Fruit fly (Drosophila melanogaster) whole organism, pupa: ENCODE data around the gene CG12592.
A peak's percentile ranks its signal among the peaks of the same experiment; 100 is the strongest.

ENCODE experiments used
- CG10348 ChIP-seq: fragments of 200-800 bp; sonication (Bioruptor generic); IDR thresholded peaks from 2 replicates; pipeline ENCODE4 v1.3.6; 2022; ENCODE audit warnings: missing biosample characterization, missing genetic modification characterization
- CG12605 ChIP-seq: fragments of 200-800 bp; sonication (Bioruptor generic); IDR thresholded peaks from 2 replicates; pipeline ENCODE4 v1.3.6; 2022; ENCODE audit warnings: missing biosample characterization, missing genetic modification characterization
- CG13204 ChIP-seq: fragments of 200-800 bp; sonication (Bioruptor generic); optimal IDR thresholded peaks from 2 replicates; lab custom pipeline; 2018; ENCODE audit warnings: missing biosample characterization, mild to moderate bottlenecking, missing genetic modification characterization, moderate library complexity
- CG14655 ChIP-seq: fragments of 200-800 bp; sonication (Bioruptor generic); optimal IDR thresholded peaks from 3 replicates; lab custom pipeline; 2017; ENCODE audit warnings: mild to moderate bottlenecking, missing biosample characterization, missing genetic modification reagents, missing genetic modification characterization
- CG15710 ChIP-seq: fragments of 200-800 bp; sonication (Bioruptor generic); optimal IDR thresholded peaks from 2 replicates; lab custom pipeline; 2018; ENCODE audit warnings: missing biosample characterization, mild to moderate bottlenecking, missing genetic modification characterization, moderate library complexity
- CG17806 ChIP-seq: fragments of 200-800 bp; sonication (Bioruptor generic); optimal IDR thresholded peaks from 2 replicates; lab custom pipeline; 2018; ENCODE audit warnings: missing biosample characterization, mild to moderate bottlenecking, missing genetic modification characterization, moderate library complexity
- CG32121 ChIP-seq: fragments of 200-800 bp; sonication (Bioruptor generic); IDR thresholded peaks from 2 replicates; pipeline ENCODE4 v1.3.6; 2022; ENCODE audit warnings: missing biosample characterization, missing genetic modification characterization
- CG34367 ChIP-seq: fragments of 200-800 bp; sonication (Bioruptor generic); optimal IDR thresholded peaks from 2 replicates; lab custom pipeline; 2018; ENCODE audit warnings: missing biosample characterization, mild to moderate bottlenecking, missing genetic modification characterization
- CG4496 ChIP-seq: fragments of 200-800 bp; sonication (Bioruptor generic); IDR thresholded peaks from 3 replicates; pipeline ENCODE4 v1.3.6; 2022; ENCODE audit warnings: missing biosample characterization, missing genetic modification characterization
- CG8159 ChIP-seq: fragments of 200-800 bp; sonication (Bioruptor generic); optimal IDR thresholded peaks from 3 replicates; lab custom pipeline; 2018; ENCODE audit warnings: missing biosample characterization, mild to moderate bottlenecking, missing genetic modification characterization, moderate library complexity
- CG8301 ChIP-seq: fragments of 200-800 bp; sonication (Bioruptor generic); optimal IDR thresholded peaks from 2 replicates; lab custom pipeline; 2018; ENCODE audit warnings: missing biosample characterization, mild to moderate bottlenecking, missing genetic modification characterization
- CG9948 ChIP-seq: fragments of 200-800 bp; sonication (Bioruptor generic); optimal IDR thresholded peaks from 2 replicates; lab custom pipeline; 2018; ENCODE audit warnings: missing biosample characterization, mild to moderate bottlenecking, missing genetic modification characterization, moderate library complexity
- D1 ChIP-seq: fragments of 200-800 bp; sonication (Bioruptor generic); optimal IDR thresholded peaks from 2 replicates; lab custom pipeline; 2018; ENCODE audit warnings: missing biosample characterization, mild to moderate bottlenecking, missing genetic modification characterization, moderate library complexity
- EcR ChIP-seq: fragments of 200-800 bp; sonication (Bioruptor generic); optimal IDR thresholded peaks from 3 replicates; lab custom pipeline; 2019; ENCODE audit warnings: missing biosample characterization, missing genetic modification characterization, mild to moderate bottlenecking, moderate library complexity, missing genetic modification reagents
- Ets98B ChIP-seq: fragments of 200-800 bp; sonication (Bioruptor generic); IDR thresholded peaks from 2 replicates; pipeline ENCODE4 v1.3.6; 2022; ENCODE audit warnings: missing biosample characterization, missing genetic modification characterization
- Pif1A ChIP-seq: fragments of 200-800 bp; sonication (Bioruptor generic); optimal IDR thresholded peaks from 3 replicates; lab custom pipeline; 2016; ENCODE audit warnings: missing biosample characterization, missing genetic modification characterization
- Pif1B ChIP-seq: fragments of 200-800 bp; sonication (Bioruptor generic); optimal IDR thresholded peaks from 3 replicates; lab custom pipeline; 2016; ENCODE audit warnings: missing biosample characterization, missing genetic modification characterization
- Snoo ChIP-seq: fragments of 200-800 bp; sonication (Bioruptor generic); optimal IDR thresholded peaks from 3 replicates; lab custom pipeline; 2017; ENCODE audit warnings: missing biosample characterization, mild to moderate bottlenecking, missing genetic modification characterization, inconsistent platforms
- fd96Ca ChIP-seq: fragments of 200-800 bp; sonication (Bioruptor generic); IDR thresholded peaks from 3 replicates; pipeline ENCODE4 v1.3.6; 2022; ENCODE audit warnings: missing biosample characterization, missing genetic modification characterization
- gl ChIP-seq: fragments of 200-800 bp; sonication (Bioruptor generic); optimal IDR thresholded peaks from 2 replicates; lab custom pipeline; 2018; ENCODE audit warnings: missing biosample characterization, mild to moderate bottlenecking, missing genetic modification characterization
- rn ChIP-seq: fragments of 200-800 bp; sonication (Bioruptor generic); IDR thresholded peaks from 2 replicates; pipeline ENCODE4 v1.3.6; 2022; ENCODE audit warnings: missing biosample characterization, missing genetic modification characterization

The CG12592 gene

dm6 chr3R:10353932-10354703, 16.0 kb downstream of the CG12592 start:
- TF ChIP-seq fd96Ca (no peak), CG17806 (tag; lab: Kevin White, UChicago) (peak; percentile 25), Pif1A (peak; percentile 22), CG15710 (peak; percentile 45), CG14655 (peak; percentile 56), gl (tag; lab: Kevin White, UChicago) (no peak), CG34367 (tag; lab: Kevin White, UChicago) (peak; percentile 0), CG32121 (GFP tag; lab: Robert Waterston, UW) (no peak), rn (no peak), CG10348 (GFP tag; lab: Robert Waterston, UW) (no peak), D1 (tag; lab: Kevin White, UChicago) (no peak), EcR (GFP tag; lab: Kevin White, UChicago) (no peak), CG8159 (peak; percentile 59), CG9948 (peak; percentile 33), Ets98B (no peak), CG4496 (GFP tag; lab: Robert Waterston, UW) (no peak), CG12605 (no peak), Snoo (tag; lab: Kevin White, UChicago) (no peak), CG8301 (tag; lab: Kevin White, UChicago) (peak; percentile 45), CG13204 (no peak), Pif1B (GFP tag; lab: Kevin White, UChicago) (no peak)

- TF ChIP-seq CG12605 (no peak), EcR (GFP tag; lab: Kevin White, UChicago) (peak; percentile 45), CG4496 (GFP tag; lab: Robert Waterston, UW) (no peak), CG13204 (no peak)
Observed at dm6 chr3R:10355840-10356562, 17.9 kb downstream of the CG12592 start.

DNA sequence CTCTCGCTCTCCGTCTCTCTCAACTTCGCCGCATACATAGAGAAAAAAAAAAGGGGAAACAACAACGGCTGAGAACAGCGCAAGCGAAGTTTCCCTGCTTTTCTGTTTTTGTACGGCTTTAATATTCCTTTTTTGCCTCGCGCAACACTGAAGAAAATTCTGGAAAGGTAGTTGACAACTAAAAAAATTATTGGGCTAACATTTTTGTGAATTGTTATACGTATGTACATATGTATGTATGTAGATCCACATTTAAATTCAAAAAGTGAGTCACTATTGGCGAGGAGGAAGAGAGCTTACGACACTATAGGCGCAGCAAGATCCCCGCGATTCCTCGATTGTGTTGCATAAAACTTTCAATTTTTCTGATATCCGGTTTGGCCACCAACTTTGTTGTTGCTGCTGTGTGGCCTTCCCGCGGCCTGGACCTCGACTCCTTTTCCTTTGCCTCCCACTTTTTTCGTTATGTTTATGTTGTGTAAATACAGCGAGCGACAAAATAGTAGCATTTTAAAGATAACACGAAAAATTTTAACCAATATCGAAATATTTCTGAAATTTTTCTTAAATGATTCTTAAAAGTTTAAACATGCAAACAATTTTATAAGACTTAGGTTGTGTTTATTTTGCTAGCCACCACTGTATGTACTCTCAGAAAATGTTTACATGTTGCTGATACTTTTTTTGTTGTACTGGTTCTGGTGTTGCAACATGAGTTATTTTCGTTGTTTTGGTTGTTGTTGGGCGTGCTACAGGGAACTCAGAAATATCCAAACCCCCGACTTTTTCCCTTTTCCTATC, 18.6 kb downstream of the CG12592 start:
- TF ChIP-seq Ets98B (no peak), CG12605 (no peak), D1 (tag; lab: Kevin White, UChicago) (peak; percentile 78), CG10348 (GFP tag; lab: Robert Waterston, UW) (no peak), Pif1A (peak; percentile 90), CG32121 (GFP tag; lab: Robert Waterston, UW) (no peak), fd96Ca (peak; percentile 43; the same call in 2 of the 3 replicates), rn (no peak), CG14655 (peak; percentile 93), EcR (GFP tag; lab: Kevin White, UChicago) (no peak), gl (tag; lab: Kevin White, UChicago) (peak; percentile 83), Pif1B (GFP tag; lab: Kevin White, UChicago) (peak; percentile 90), Snoo (tag; lab: Kevin White, UChicago) (peak; percentile 75), CG4496 (GFP tag; lab: Robert Waterston, UW) (no peak), CG13204 (peak; percentile 80), CG15710 (peak; percentile 91), CG8301 (tag; lab: Kevin White, UChicago) (peak; percentile 93), CG34367 (tag; lab: Kevin White, UChicago) (peak; percentile 88), CG9948 (peak; percentile 90), CG17806 (tag; lab: Kevin White, UChicago) (peak; percentile 90), CG8159 (peak; percentile 92)

DNA sequence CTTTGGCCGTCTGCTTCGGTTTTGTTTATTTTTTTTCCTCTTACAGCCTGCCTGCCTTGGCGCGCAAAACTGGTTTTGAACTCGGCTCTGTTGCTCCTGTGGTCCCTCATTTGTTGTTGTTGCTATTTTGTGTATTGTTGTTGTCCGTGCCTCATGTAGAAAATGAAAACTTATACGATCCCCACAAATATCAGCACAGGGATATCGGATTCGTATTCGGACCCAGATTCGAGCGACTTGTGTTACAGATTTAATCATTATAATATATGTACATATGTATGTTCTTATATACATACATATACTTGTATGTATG, 19.2 kb downstream of the CG12592 start:
- peak; percentile 26 for TF ChIP-seq EcR (GFP tag; lab: Kevin White, UChicago)
- no peak for TF ChIP-seq Snoo (tag; lab: Kevin White, UChicago)

DNA sequence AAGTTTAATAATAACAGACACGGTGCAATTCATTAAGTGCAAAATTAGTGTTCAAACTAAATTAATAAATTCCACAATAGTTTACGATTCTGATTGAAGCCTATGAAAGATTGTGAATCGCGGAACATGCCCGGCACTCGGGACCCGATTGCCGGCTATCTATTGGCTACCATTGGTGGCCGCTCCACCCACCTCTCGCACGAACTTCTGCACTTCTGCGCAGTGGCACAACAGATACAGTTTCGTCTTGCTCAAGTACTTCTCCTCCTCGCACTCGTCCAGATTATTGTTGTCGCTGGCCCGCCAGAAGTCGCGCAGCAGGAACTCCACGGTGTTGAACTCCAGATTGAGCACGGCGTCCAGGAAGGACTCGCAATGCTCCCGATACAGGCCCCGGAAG, 26.1 kb downstream of the CG12592 start:
- TF ChIP-seq CG12605 (no peak), fd96Ca (no peak), rn (no peak), CG17806 (tag; lab: Kevin White, UChicago) (no peak), CG32121 (GFP tag; lab: Robert Waterston, UW) (no peak), CG10348 (GFP tag; lab: Robert Waterston, UW) (no peak), D1 (tag; lab: Kevin White, UChicago) (no peak), Pif1A (no peak), gl (tag; lab: Kevin White, UChicago) (no peak), CG13204 (no peak), CG15710 (no peak), Snoo (tag; lab: Kevin White, UChicago) (no peak), CG8159 (no peak), CG8301 (tag; lab: Kevin White, UChicago) (no peak), CG9948 (no peak)

dm6 chr3R:10368251-10368650, 30.1 kb downstream of the CG12592 start:
- TF ChIP-seq CG14655 (no peak), CG9948 (no peak), rn (no peak), fd96Ca (no peak), Pif1B (GFP tag; lab: Kevin White, UChicago) (no peak), Snoo (tag; lab: Kevin White, UChicago) (no peak), CG34367 (tag; lab: Kevin White, UChicago) (no peak), CG13204 (no peak), CG17806 (tag; lab: Kevin White, UChicago) (no peak)
- TF ChIP-seq, all 21 proteins: peak for 0
